Worm (Caenorhabditis elegans) whole organism, midembryonic: ENCODE measurements around the gene madd-2.

ENCODE experiments used
- cog-1 ChIP-seq: sonication (generic microtip); optimal IDR thresholded peaks from 2 replicates; lab custom pipeline; 2016; ENCODE audit warnings: missing genetic modification characterization, missing compliant biosample characterization
- med-1 ChIP-seq: sonication (generic microtip); optimal IDR thresholded peaks from 2 replicates; lab custom pipeline; 2017; ENCODE audit warnings: missing genetic modification characterization, mild to moderate bottlenecking, missing compliant biosample characterization, antibody characterized with exemption, missing genetic modification reagents; ENCODE audit not compliant: insufficient read depth
- tab-1 ChIP-seq: fragments of 200-800 bp; sonication (Bioruptor generic); IDR thresholded peaks from 2 replicates; pipeline ENCODE4 v1.3.6; 2022; ENCODE audit warnings: missing genetic modification characterization, missing compliant biosample characterization

DNA sequence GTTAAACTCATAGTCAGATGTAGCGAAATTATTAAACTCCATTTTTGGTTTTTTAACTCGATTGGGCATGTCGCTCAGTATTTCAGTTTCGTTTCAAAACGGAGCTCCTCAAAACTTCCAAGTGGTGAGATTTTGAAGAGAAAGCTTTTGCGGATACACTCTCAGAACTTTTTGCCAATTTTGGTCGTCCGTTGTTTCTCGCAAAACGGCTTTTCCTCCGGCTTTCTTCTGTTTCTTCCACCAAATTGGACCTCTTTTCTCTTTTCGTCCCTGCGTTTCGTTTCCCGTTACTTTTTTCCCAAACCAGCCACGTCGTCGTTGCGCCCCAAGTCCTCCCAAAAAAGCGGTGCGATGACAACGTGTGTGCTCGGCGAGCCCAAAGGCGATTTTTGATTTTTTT is 24.8 kb upstream of the madd-2 start, which contains the start of gene C39F7.1:
- TF ChIP-seq cog-1 (tag; lab: Kevin White, UChicago) (no peak), med-1 (GFP tag; lab: Kevin White, UChicago) (no peak), tab-1 (GFP tag; lab: Robert Waterston, UW) (no peak)
